Fruit fly (Drosophila melanogaster) whole organism, pupa: Measurements from ENCODE around the gene AstA-R1.

Experiments used
- CG10348 ChIP-seq: fragments of 200-800 bp; sonication (Bioruptor generic); IDR thresholded peaks from 2 replicates; pipeline ENCODE4 v1.3.6; 2022; ENCODE audit warnings: missing biosample characterization, missing genetic modification characterization
- CG12605 ChIP-seq: fragments of 200-800 bp; sonication (Bioruptor generic); IDR thresholded peaks from 2 replicates; pipeline ENCODE4 v1.3.6; 2022; ENCODE audit warnings: missing biosample characterization, missing genetic modification characterization
- CG13204 ChIP-seq: fragments of 200-800 bp; sonication (Bioruptor generic); optimal IDR thresholded peaks from 2 replicates; lab custom pipeline; 2018; ENCODE audit warnings: missing biosample characterization, mild to moderate bottlenecking, missing genetic modification characterization, moderate library complexity
- CG14655 ChIP-seq: fragments of 200-800 bp; sonication (Bioruptor generic); optimal IDR thresholded peaks from 3 replicates; lab custom pipeline; 2017; ENCODE audit warnings: mild to moderate bottlenecking, missing biosample characterization, missing genetic modification reagents, missing genetic modification characterization
- CG15710 ChIP-seq: fragments of 200-800 bp; sonication (Bioruptor generic); optimal IDR thresholded peaks from 2 replicates; lab custom pipeline; 2018; ENCODE audit warnings: missing biosample characterization, mild to moderate bottlenecking, missing genetic modification characterization, moderate library complexity
- CG17806 ChIP-seq: fragments of 200-800 bp; sonication (Bioruptor generic); optimal IDR thresholded peaks from 2 replicates; lab custom pipeline; 2018; ENCODE audit warnings: missing biosample characterization, mild to moderate bottlenecking, missing genetic modification characterization, moderate library complexity
- CG32121 ChIP-seq: fragments of 200-800 bp; sonication (Bioruptor generic); IDR thresholded peaks from 2 replicates; pipeline ENCODE4 v1.3.6; 2022; ENCODE audit warnings: missing biosample characterization, missing genetic modification characterization
- CG34367 ChIP-seq: fragments of 200-800 bp; sonication (Bioruptor generic); optimal IDR thresholded peaks from 2 replicates; lab custom pipeline; 2018; ENCODE audit warnings: missing biosample characterization, mild to moderate bottlenecking, missing genetic modification characterization
- CG4496 ChIP-seq: fragments of 200-800 bp; sonication (Bioruptor generic); IDR thresholded peaks from 3 replicates; pipeline ENCODE4 v1.3.6; 2022; ENCODE audit warnings: missing biosample characterization, missing genetic modification characterization
- CG8159 ChIP-seq: fragments of 200-800 bp; sonication (Bioruptor generic); optimal IDR thresholded peaks from 3 replicates; lab custom pipeline; 2018; ENCODE audit warnings: missing biosample characterization, mild to moderate bottlenecking, missing genetic modification characterization, moderate library complexity
- CG8301 ChIP-seq: fragments of 200-800 bp; sonication (Bioruptor generic); optimal IDR thresholded peaks from 2 replicates; lab custom pipeline; 2018; ENCODE audit warnings: missing biosample characterization, mild to moderate bottlenecking, missing genetic modification characterization
- CG9948 ChIP-seq: fragments of 200-800 bp; sonication (Bioruptor generic); optimal IDR thresholded peaks from 2 replicates; lab custom pipeline; 2018; ENCODE audit warnings: missing biosample characterization, mild to moderate bottlenecking, missing genetic modification characterization, moderate library complexity
- D1 ChIP-seq: fragments of 200-800 bp; sonication (Bioruptor generic); optimal IDR thresholded peaks from 2 replicates; lab custom pipeline; 2018; ENCODE audit warnings: missing biosample characterization, mild to moderate bottlenecking, missing genetic modification characterization, moderate library complexity
- EcR ChIP-seq: fragments of 200-800 bp; sonication (Bioruptor generic); optimal IDR thresholded peaks from 3 replicates; lab custom pipeline; 2019; ENCODE audit warnings: missing biosample characterization, missing genetic modification characterization, mild to moderate bottlenecking, moderate library complexity, missing genetic modification reagents
- Ets98B ChIP-seq: fragments of 200-800 bp; sonication (Bioruptor generic); IDR thresholded peaks from 2 replicates; pipeline ENCODE4 v1.3.6; 2022; ENCODE audit warnings: missing biosample characterization, missing genetic modification characterization
- Pif1A ChIP-seq: fragments of 200-800 bp; sonication (Bioruptor generic); optimal IDR thresholded peaks from 3 replicates; lab custom pipeline; 2016; ENCODE audit warnings: missing biosample characterization, missing genetic modification characterization
- Pif1B ChIP-seq: fragments of 200-800 bp; sonication (Bioruptor generic); optimal IDR thresholded peaks from 3 replicates; lab custom pipeline; 2016; ENCODE audit warnings: missing biosample characterization, missing genetic modification characterization
- Snoo ChIP-seq: fragments of 200-800 bp; sonication (Bioruptor generic); optimal IDR thresholded peaks from 3 replicates; lab custom pipeline; 2017; ENCODE audit warnings: missing biosample characterization, mild to moderate bottlenecking, missing genetic modification characterization, inconsistent platforms
- fd96Ca ChIP-seq: fragments of 200-800 bp; sonication (Bioruptor generic); IDR thresholded peaks from 3 replicates; pipeline ENCODE4 v1.3.6; 2022; ENCODE audit warnings: missing biosample characterization, missing genetic modification characterization
- gl ChIP-seq: fragments of 200-800 bp; sonication (Bioruptor generic); optimal IDR thresholded peaks from 2 replicates; lab custom pipeline; 2018; ENCODE audit warnings: missing biosample characterization, mild to moderate bottlenecking, missing genetic modification characterization
- rn ChIP-seq: fragments of 200-800 bp; sonication (Bioruptor generic); IDR thresholded peaks from 2 replicates; pipeline ENCODE4 v1.3.6; 2022; ENCODE audit warnings: missing biosample characterization, missing genetic modification characterization

Gene AstA-R1

dm6 chrX:3586278-3586677, 11.9 kb downstream of the AstA-R1 start:
- TF ChIP-seq CG12605 (GFP tag; lab: Robert Waterston, UW): no peak
- no peak for TF ChIP-seq Snoo (tag; lab: Kevin White, UChicago)
- no peak for TF ChIP-seq rn (GFP tag; lab: Robert Waterston, UW)
- TF ChIP-seq CG17806 (tag; lab: Kevin White, UChicago): no peak
- TF ChIP-seq EcR: no peak
- no peak for TF ChIP-seq CG9948
- TF ChIP-seq CG8159: no peak
- TF ChIP-seq Pif1A (GFP tag; lab: Kevin White, UChicago): no peak
- no peak for TF ChIP-seq CG32121 (GFP tag; lab: Robert Waterston, UW)
- no peak for TF ChIP-seq CG13204 (GFP tag; lab: Kevin White, UChicago)
- TF ChIP-seq Ets98B: no peak
- no peak for TF ChIP-seq CG10348 (GFP tag; lab: Robert Waterston, UW)
- no peak for TF ChIP-seq CG14655 (GFP tag; lab: Kevin White, UChicago)
- no peak for TF ChIP-seq gl (tag; lab: Kevin White, UChicago)
- TF ChIP-seq Pif1B (GFP tag; lab: Kevin White, UChicago): no peak
- TF ChIP-seq CG34367: no peak
- TF ChIP-seq CG15710 (tag; lab: Kevin White, UChicago): no peak
- no peak for TF ChIP-seq CG8301 (tag; lab: Kevin White, UChicago)
- TF ChIP-seq D1 (tag; lab: Kevin White, UChicago): no peak
- TF ChIP-seq CG4496 (GFP tag; lab: Robert Waterston, UW): no peak

- TF ChIP-seq D1 (tag; lab: Kevin White, UChicago) (no peak), Ets98B (peak; percentile 19; the same call in 1 of the 2 replicates), CG14655 (GFP tag; lab: Kevin White, UChicago) (peak; percentile 28), Pif1B (GFP tag; lab: Kevin White, UChicago) (no peak), rn (GFP tag; lab: Robert Waterston, UW) (no peak), CG32121 (GFP tag; lab: Robert Waterston, UW) (no peak), Snoo (tag; lab: Kevin White, UChicago) (no peak), EcR (no peak), CG10348 (GFP tag; lab: Robert Waterston, UW) (no peak), CG8301 (tag; lab: Kevin White, UChicago) (peak; percentile 27), CG34367 (no peak), CG13204 (GFP tag; lab: Kevin White, UChicago) (no peak), Pif1A (GFP tag; lab: Kevin White, UChicago) (no peak), gl (tag; lab: Kevin White, UChicago) (no peak), CG17806 (tag; lab: Kevin White, UChicago) (no peak), CG8159 (peak; percentile 16), CG15710 (tag; lab: Kevin White, UChicago) (peak; percentile 13)
These were observed 19.9 kb downstream of the AstA-R1 start for dm6 chrX:3594245-3594644.

- no peak for TF ChIP-seq Pif1A (GFP tag; lab: Kevin White, UChicago)
- peak; percentile 23 for TF ChIP-seq CG8159
- 0 out of 2 replicates have a peak, but pooled peaks have one; percentile 39 for TF ChIP-seq CG32121 (GFP tag; lab: Robert Waterston, UW)
- no peak for TF ChIP-seq rn (GFP tag; lab: Robert Waterston, UW)
- TF ChIP-seq CG8301 (tag; lab: Kevin White, UChicago): no peak
- no peak for TF ChIP-seq CG17806 (tag; lab: Kevin White, UChicago)
- TF ChIP-seq D1 (tag; lab: Kevin White, UChicago): no peak
- peak; percentile 54; the same call in 1 of the 3 replicates for TF ChIP-seq CG4496 (GFP tag; lab: Robert Waterston, UW)
- TF ChIP-seq, all 21 proteins: peak for 3
These were observed 92.9 kb downstream of the AstA-R1 start, which contains the start of gene Ilp7 for dm6 chrX:3667199-3667671. Ilp7 (plus strand) TSS chrX:3667621.

dm6 chrX:3671469-3672094, 97.2 kb downstream of the AstA-R1 start, which contains the start of the genes Parg and Mnt:
Parg (minus strand) TSS chrX:3671502.
Mnt (plus strand) TSS chrX:3671801.
- no peak for TF ChIP-seq CG8301 (tag; lab: Kevin White, UChicago)
- 0 out of 3 replicates have a peak, but pooled peaks have one; percentile 13 for TF ChIP-seq CG4496 (GFP tag; lab: Robert Waterston, UW)
- TF ChIP-seq Pif1B (GFP tag; lab: Kevin White, UChicago): no peak
- no peak for TF ChIP-seq CG13204 (GFP tag; lab: Kevin White, UChicago)
- TF ChIP-seq, all 21 proteins: peak for 1

dm6 chrX:3672095-3672995, 98.0 kb downstream of the AstA-R1 start:
- TF ChIP-seq CG8159 (no peak), CG17806 (tag; lab: Kevin White, UChicago) (no peak), CG12605 (GFP tag; lab: Robert Waterston, UW) (peak; percentile 80), EcR (peak; percentile 82), CG8301 (tag; lab: Kevin White, UChicago) (no peak), Pif1A (GFP tag; lab: Kevin White, UChicago) (peak; percentile 17), CG14655 (GFP tag; lab: Kevin White, UChicago) (no peak), fd96Ca (peak; percentile 81), CG13204 (GFP tag; lab: Kevin White, UChicago) (peak; percentile 61), CG15710 (tag; lab: Kevin White, UChicago) (peak; percentile 19), CG9948 (no peak), Pif1B (GFP tag; lab: Kevin White, UChicago) (peak; percentile 37), D1 (tag; lab: Kevin White, UChicago) (no peak), rn (GFP tag; lab: Robert Waterston, UW) (0 out of 2 replicates have a peak, but pooled peaks have one; percentile 13), gl (tag; lab: Kevin White, UChicago) (peak; percentile 78), CG4496 (GFP tag; lab: Robert Waterston, UW) (peak; percentile 80), Snoo (tag; lab: Kevin White, UChicago) (no peak), Ets98B (peak; percentile 71), CG34367 (peak; percentile 31), CG32121 (GFP tag; lab: Robert Waterston, UW) (peak; percentile 71), CG10348 (GFP tag; lab: Robert Waterston, UW) (no peak)
